Worm (Caenorhabditis elegans) whole organism, L3 larva: ENCODE measurements around the gene ZK105.8.

Experiments used
- fkh-10 ChIP-seq: sonication (generic microtip); optimal IDR thresholded peaks from 2 replicates; lab custom pipeline; 2017; ENCODE audit warnings: missing biosample characterization, missing genetic modification reagents, missing genetic modification characterization
- lin-15B ChIP-seq: fragments of 150-350 bp; optimal IDR thresholded peaks from 2 replicates; lab custom pipeline; 2014; ENCODE audit warnings: missing biosample characterization, missing genetic modification characterization

ce11 chrV:7745386-7745785, 21.1 kb downstream of the ZK105.8 start:
- no peak for TF ChIP-seq fkh-10 (GFP tag; lab: Kevin White, UChicago)
- no peak for TF ChIP-seq lin-15B
